Fruit fly (Drosophila melanogaster) whole organism, prepupa: ENCODE measurements around the gene CG15923.

ENCODE experiments used
- CG11294 ChIP-seq: fragments of 200-800 bp; sonication (Bioruptor generic); IDR thresholded peaks from 2 replicates; pipeline ENCODE4 v1.3.6; 2022; ENCODE audit warnings: missing biosample characterization, missing genetic modification characterization
- CG11902 ChIP-seq: fragments of 200-800 bp; sonication (Bioruptor generic); optimal IDR thresholded peaks from 3 replicates; lab custom pipeline; 2016; ENCODE audit warnings: missing biosample characterization, missing genetic modification characterization
- CG15336 ChIP-seq: fragments of 200-800 bp; sonication (Bioruptor generic); IDR thresholded peaks from 2 replicates; pipeline ENCODE4 v1.3.6; 2022; ENCODE audit warnings: missing biosample characterization, missing genetic modification characterization
- CG1621 ChIP-seq: fragments of 200-800 bp; sonication (Bioruptor generic); optimal IDR thresholded peaks from 3 replicates; lab custom pipeline; 2018; ENCODE audit warnings: missing biosample characterization, mild to moderate bottlenecking, missing genetic modification characterization
- CG16779 ChIP-seq: fragments of 200-800 bp; sonication (Bioruptor generic); optimal IDR thresholded peaks from 3 replicates; lab custom pipeline; 2017; ENCODE audit warnings: missing biosample characterization, mild to moderate bottlenecking, missing genetic modification characterization
- CG3032 ChIP-seq: fragments of 200-800 bp; optimal IDR thresholded peaks from 2 replicates; lab custom pipeline; 2019; ENCODE audit warnings: missing biosample characterization, mild to moderate bottlenecking, missing genetic modification characterization, moderate library complexity
- CG31627 ChIP-seq: fragments of 200-800 bp; sonication (Bioruptor generic); optimal IDR thresholded peaks from 3 replicates; lab custom pipeline; 2016; ENCODE audit warnings: missing biosample characterization, missing genetic modification characterization
- CG32006 ChIP-seq: fragments of 200-800 bp; sonication (Bioruptor generic); optimal IDR thresholded peaks from 3 replicates; lab custom pipeline; 2017; ENCODE audit warnings: missing biosample characterization, mild to moderate bottlenecking, missing genetic modification characterization
- CG34406 ChIP-seq: fragments of 200-800 bp; sonication (Bioruptor generic); optimal IDR thresholded peaks from 3 replicates; lab custom pipeline; 2016; ENCODE audit warnings: missing biosample characterization, missing genetic modification characterization
- CG3919 ChIP-seq: fragments of 200-800 bp; sonication (Bioruptor generic); optimal IDR thresholded peaks from 3 replicates; lab custom pipeline; 2016; ENCODE audit warnings: missing biosample characterization, missing genetic modification characterization
- CG6163 ChIP-seq: fragments of 200-800 bp; sonication (Bioruptor generic); IDR thresholded peaks from 3 replicates; pipeline ENCODE4 v1.3.6; 2022; ENCODE audit warnings: missing biosample characterization, missing genetic modification characterization
- CG6276 ChIP-seq: fragments of 200-800 bp; sonication (Bioruptor generic); optimal IDR thresholded peaks from 2 replicates; lab custom pipeline; 2017; ENCODE audit warnings: missing biosample characterization, mild to moderate bottlenecking, missing genetic modification characterization
- CG6792 ChIP-seq: fragments of 200-800 bp; sonication (Bioruptor generic); optimal IDR thresholded peaks from 3 replicates; lab custom pipeline; 2016; ENCODE audit warnings: missing biosample characterization, missing genetic modification characterization
- CG6808 ChIP-seq: fragments of 200-800 bp; sonication (Bioruptor generic); optimal IDR thresholded peaks from 3 replicates; lab custom pipeline; 2017; ENCODE audit warnings: missing biosample characterization, missing genetic modification characterization, mild to moderate bottlenecking, moderate library complexity, missing genetic modification reagents
- CG7368 ChIP-seq: fragments of 200-800 bp; sonication (Bioruptor generic); optimal IDR thresholded peaks from 3 replicates; lab custom pipeline; 2016; ENCODE audit warnings: missing biosample characterization, missing genetic modification characterization
- CG8119 ChIP-seq: fragments of 200-800 bp; sonication (Bioruptor generic); IDR thresholded peaks from 3 replicates; pipeline ENCODE4 v1.3.6; 2022; ENCODE audit warnings: missing biosample characterization, missing genetic modification characterization
- Eip75B ChIP-seq: fragments of 200-800 bp; sonication (Bioruptor generic); optimal IDR thresholded peaks from 3 replicates; lab custom pipeline; 2016; ENCODE audit warnings: missing biosample characterization, missing genetic modification characterization
- Eip78C ChIP-seq: fragments of 200-800 bp; sonication (Bioruptor generic); peaks from one replicate; lab custom pipeline; 2016; ENCODE audit warnings: missing biosample characterization, missing genetic modification characterization
- Ets21C ChIP-seq: fragments of 200-800 bp; sonication (Bioruptor generic); optimal IDR thresholded peaks from 3 replicates; lab custom pipeline; 2016; ENCODE audit warnings: missing biosample characterization, missing genetic modification characterization
- Gug ChIP-seq: fragments of 200-800 bp; sonication (Bioruptor generic); IDR thresholded peaks from 2 replicates; pipeline ENCODE4 v1.3.6; 2022; ENCODE audit warnings: missing biosample characterization, missing genetic modification characterization
- Hr4 ChIP-seq: fragments of 200-800 bp; sonication (Bioruptor generic); optimal IDR thresholded peaks from 3 replicates; lab custom pipeline; 2016; ENCODE audit warnings: missing biosample characterization, missing genetic modification characterization
- Lpt ChIP-seq: fragments of 200-800 bp; sonication (Bioruptor generic); optimal IDR thresholded peaks from 3 replicates; lab custom pipeline; 2016; ENCODE audit warnings: missing biosample characterization, missing genetic modification characterization
- OdsH ChIP-seq: fragments of 200-800 bp; sonication (Bioruptor generic); optimal IDR thresholded peaks from 3 replicates; lab custom pipeline; 2016; ENCODE audit warnings: missing biosample characterization, missing genetic modification characterization
- Smox ChIP-seq: fragments of 200-800 bp; sonication (Bioruptor generic); optimal IDR thresholded peaks from 3 replicates; lab custom pipeline; 2016; ENCODE audit warnings: missing biosample characterization, missing genetic modification characterization
- Sox14 ChIP-seq: fragments of 200-800 bp; sonication (Bioruptor generic); optimal IDR thresholded peaks from 3 replicates; lab custom pipeline; 2016; ENCODE audit warnings: missing biosample characterization, missing genetic modification characterization
- Sox15 ChIP-seq: fragments of 200-800 bp; sonication (Bioruptor generic); optimal IDR thresholded peaks from 3 replicates; lab custom pipeline; 2016; ENCODE audit warnings: missing biosample characterization, missing genetic modification characterization
- acj6 ChIP-seq: fragments of 200-800 bp; sonication (Bioruptor generic); optimal IDR thresholded peaks from 3 replicates; lab custom pipeline; 2016; ENCODE audit warnings: missing biosample characterization, missing genetic modification characterization
- cyc ChIP-seq: fragments of 200-800 bp; sonication (Bioruptor generic); optimal IDR thresholded peaks from 3 replicates; lab custom pipeline; 2016; ENCODE audit warnings: missing biosample characterization, missing genetic modification characterization
- dsx ChIP-seq: fragments of 200-800 bp; optimal IDR thresholded peaks from 3 replicates; lab custom pipeline; 2019; ENCODE audit warnings: missing biosample characterization, mild to moderate bottlenecking, missing genetic modification characterization, moderate library complexity; ENCODE audit not compliant: poor library complexity, severe bottlenecking
- eg ChIP-seq: fragments of 200-800 bp; sonication (Bioruptor generic); IDR thresholded peaks from 3 replicates; pipeline ENCODE4 v1.3.6; 2022; ENCODE audit warnings: missing biosample characterization, missing genetic modification characterization
- esn ChIP-seq: fragments of 200-800 bp; sonication (Bioruptor generic); optimal IDR thresholded peaks from 2 replicates; lab custom pipeline; 2016; ENCODE audit warnings: missing biosample characterization, mild to moderate bottlenecking, missing genetic modification characterization, moderate library complexity
- fkh ChIP-seq: fragments of 200-800 bp; sonication (Bioruptor generic); optimal IDR thresholded peaks from 3 replicates; lab custom pipeline; 2017; ENCODE audit warnings: missing biosample characterization, mild to moderate bottlenecking, missing genetic modification characterization, moderate library complexity
- net ChIP-seq: fragments of 200-800 bp; sonication (Bioruptor generic); optimal IDR thresholded peaks from 3 replicates; lab custom pipeline; 2016; ENCODE audit warnings: missing biosample characterization, missing genetic modification characterization
- salr ChIP-seq, 2 experiments: fragments of 200-800 bp; sonication (Bioruptor generic); optimal IDR thresholded peaks; 3 replicates each; lab custom pipeline; 2016 to 2018; ENCODE audit warnings: missing biosample characterization in 2 of 2, missing genetic modification characterization in 2 of 2, mild to moderate bottlenecking in 1 of 2
- spab ChIP-seq: fragments of 200-800 bp; sonication (Bioruptor generic); optimal IDR thresholded peaks from 2 replicates; lab custom pipeline; 2017; ENCODE audit warnings: missing biosample characterization, mild to moderate bottlenecking, missing genetic modification characterization, missing genetic modification reagents
- ss ChIP-seq, 2 experiments: fragments of 200-800 bp; sonication (Bioruptor generic); optimal IDR thresholded peaks; 2 replicates in 1 of 2; 3 replicates in 1 of 2; lab custom pipeline; 2017 to 2018; ENCODE audit warnings: mild to moderate bottlenecking in 2 of 2, missing biosample characterization in 2 of 2, missing genetic modification characterization in 2 of 2, moderate library complexity in 1 of 2
- topi ChIP-seq: fragments of 200-800 bp; sonication (Bioruptor generic); optimal IDR thresholded peaks from 3 replicates; lab custom pipeline; 2016; ENCODE audit warnings: missing biosample characterization, missing genetic modification characterization
- vri ChIP-seq: fragments of 200-800 bp; sonication (Bioruptor generic); optimal IDR thresholded peaks from 3 replicates; lab custom pipeline; 2016; ENCODE audit warnings: missing biosample characterization, mild to moderate bottlenecking, missing genetic modification characterization

The CG15923 gene

DNA sequence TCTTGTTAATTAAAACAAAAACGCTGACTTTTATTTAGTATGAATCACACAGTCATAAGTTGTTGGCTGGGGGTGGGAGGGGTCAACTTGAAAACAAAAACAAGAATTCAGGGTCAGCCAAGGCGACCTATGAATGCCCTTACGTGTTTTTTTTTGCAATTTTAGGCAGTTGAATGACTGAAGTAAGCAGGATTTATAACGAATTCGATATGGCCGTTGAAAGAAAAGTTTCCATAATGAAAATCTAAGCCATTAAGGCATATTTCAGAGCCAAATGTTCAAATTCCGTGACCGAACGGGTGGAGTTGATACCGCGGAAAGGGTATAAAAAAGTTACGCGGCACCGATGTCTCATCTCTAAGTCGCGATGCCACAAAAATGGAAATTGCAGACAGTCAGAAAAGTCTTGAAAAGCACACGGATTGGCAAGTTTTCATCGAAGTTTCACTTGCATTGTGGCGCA lies 17.3 kb upstream of the CG15923 start (continued):
- TF ChIP-seq CG8119: peak; percentile 79
- peak; percentile 54 for TF ChIP-seq CG3032 (tag; lab: Kevin White, UChicago)
- no peak for TF ChIP-seq CG16779
- TF ChIP-seq CG7368 (GFP tag; lab: Kevin White, UChicago): no peak
- peak; percentile 54 for TF ChIP-seq CG11902 (GFP tag; lab: Kevin White, UChicago)
- TF ChIP-seq topi (GFP tag; lab: Kevin White, UChicago): no peak
- TF ChIP-seq CG6276 (GFP tag; lab: Kevin White, UChicago): no peak
- TF ChIP-seq Ets21C (GFP tag; lab: Kevin White, UChicago): peak; percentile 68
- peak; percentile 77 for TF ChIP-seq CG6792 (GFP tag; lab: Kevin White, UChicago)
- TF ChIP-seq CG15336 (GFP tag; lab: Robert Waterston, UW): peak; percentile 79; the same call in 1 of the 2 replicates
- no peak for TF ChIP-seq net (GFP tag; lab: Kevin White, UChicago)
- peak; percentile 53 for TF ChIP-seq Sox15
- TF ChIP-seq fkh (GFP tag; lab: Kevin White, UChicago): no peak
- TF ChIP-seq ss (GFP tag; optimal IDR thresholded peaks at IDR 0.05; lab: Kevin White, UChicago): no peak
- TF ChIP-seq CG11294: peak; percentile 60
- no peak for TF ChIP-seq CG1621
- no peak for TF ChIP-seq OdsH (GFP tag; lab: Kevin White, UChicago)
- peak; percentile 86 for TF ChIP-seq esn (GFP tag; lab: Kevin White, UChicago)
- TF ChIP-seq Eip75B (GFP tag; lab: Kevin White, UChicago): no peak
- TF ChIP-seq cyc (GFP tag; lab: Kevin White, UChicago): no peak
- no peak for TF ChIP-seq Lpt
- peak; percentile 34 for TF ChIP-seq Eip78C (GFP tag; lab: Kevin White, UChicago)
- peak; percentile 74; the same call in 2 of the 3 replicates for TF ChIP-seq CG6163 (GFP tag; lab: Robert Waterston, UW)
- no peak for TF ChIP-seq salr (GFP tag; optimal IDR thresholded peaks at IDR 0.05; lab: Kevin White, UChicago)
- peak; percentile 80 for TF ChIP-seq Hr4 (GFP tag; lab: Kevin White, UChicago)
- no peak for TF ChIP-seq CG32006 (GFP tag; lab: Kevin White, UChicago)
- TF ChIP-seq spab: no peak
- TF ChIP-seq CG6808: no peak

DNA sequence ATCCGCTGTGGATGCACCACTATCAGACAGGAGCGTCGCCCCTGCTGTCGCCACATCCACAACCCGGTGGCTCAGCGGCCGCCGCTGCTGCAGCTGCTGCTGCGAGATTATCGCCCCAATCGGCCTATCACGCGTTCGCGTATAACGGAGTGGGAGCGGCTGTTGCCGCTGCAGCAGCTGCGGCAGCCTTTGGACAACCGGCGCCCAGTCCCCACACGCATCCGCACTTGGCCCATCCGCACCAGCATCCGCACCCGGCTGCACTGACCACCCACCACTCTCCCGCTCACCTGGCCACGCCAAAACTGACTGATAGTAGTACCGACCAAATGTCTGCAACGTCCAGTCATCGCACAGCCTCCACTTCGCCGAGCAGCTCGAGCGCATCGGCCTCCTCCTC lies 9.4 kb upstream of the CG15923 start:
- TF ChIP-seq Smox (GFP tag; lab: Kevin White, UChicago) (no peak), Sox14 (no peak)

DNA sequence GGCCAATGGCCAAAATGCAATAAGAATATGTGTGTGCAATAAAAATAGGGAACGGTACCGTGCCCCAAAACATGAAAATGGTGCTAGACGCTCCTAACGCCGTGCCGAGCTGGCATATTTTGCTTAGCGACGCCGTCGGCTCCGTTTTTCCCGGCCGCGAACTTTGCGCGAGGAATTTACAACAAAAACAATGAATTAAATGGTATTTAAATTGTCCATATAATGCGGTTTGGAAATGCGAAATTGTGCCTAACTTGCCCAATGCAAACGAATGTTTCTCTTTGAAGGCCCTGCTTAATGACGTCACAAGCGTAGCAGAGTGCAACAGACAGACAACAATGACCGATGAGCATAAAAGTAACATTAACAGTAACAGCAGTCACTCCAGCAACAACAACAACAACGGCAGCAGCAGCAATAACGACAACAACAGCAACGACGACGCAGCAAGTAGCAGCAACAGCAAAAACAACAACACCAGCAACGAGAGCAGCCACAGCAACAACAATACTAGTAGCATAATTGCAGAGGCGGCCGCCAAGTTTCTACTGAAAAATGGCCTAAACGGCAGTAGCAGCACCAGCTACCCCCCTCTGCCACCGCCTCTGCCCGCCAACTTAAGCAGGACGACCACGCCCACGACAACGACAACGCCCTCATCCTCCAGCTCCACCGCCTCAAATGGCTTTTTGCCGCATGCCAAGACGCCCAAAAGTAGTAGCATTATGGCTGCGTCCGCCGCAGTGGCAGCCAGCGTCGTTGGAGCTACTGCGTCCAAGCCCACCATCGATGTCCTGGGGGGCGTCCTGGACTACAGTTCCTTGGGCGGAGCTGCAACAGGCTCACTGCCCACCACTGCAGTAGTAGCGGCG lies 5.8 kb upstream of the CG15923 start:
- TF ChIP-seq eg: no peak
- no peak for TF ChIP-seq acj6 (GFP tag; lab: Kevin White, UChicago)
- TF ChIP-seq Eip78C (GFP tag; lab: Kevin White, UChicago): no peak
- TF ChIP-seq dsx: no peak
- no peak for TF ChIP-seq net (GFP tag; lab: Kevin White, UChicago)
- no peak for TF ChIP-seq CG6792 (GFP tag; lab: Kevin White, UChicago)
- no peak for TF ChIP-seq CG7368 (GFP tag; lab: Kevin White, UChicago)
- no peak for TF ChIP-seq CG31627 (GFP tag; lab: Kevin White, UChicago)
- no peak for TF ChIP-seq CG32006 (GFP tag; lab: Kevin White, UChicago)
- TF ChIP-seq CG3919 (GFP tag; lab: Kevin White, UChicago): no peak
- no peak for TF ChIP-seq Gug (GFP tag; lab: Robert Waterston, UW)
- no peak for TF ChIP-seq vri
- no peak for TF ChIP-seq CG34406 (GFP tag; lab: Kevin White, UChicago)
- TF ChIP-seq Ets21C (GFP tag; lab: Kevin White, UChicago): no peak
